Worm (Caenorhabditis elegans): ENCODE data around the gene ZK1307.9.

DNA sequence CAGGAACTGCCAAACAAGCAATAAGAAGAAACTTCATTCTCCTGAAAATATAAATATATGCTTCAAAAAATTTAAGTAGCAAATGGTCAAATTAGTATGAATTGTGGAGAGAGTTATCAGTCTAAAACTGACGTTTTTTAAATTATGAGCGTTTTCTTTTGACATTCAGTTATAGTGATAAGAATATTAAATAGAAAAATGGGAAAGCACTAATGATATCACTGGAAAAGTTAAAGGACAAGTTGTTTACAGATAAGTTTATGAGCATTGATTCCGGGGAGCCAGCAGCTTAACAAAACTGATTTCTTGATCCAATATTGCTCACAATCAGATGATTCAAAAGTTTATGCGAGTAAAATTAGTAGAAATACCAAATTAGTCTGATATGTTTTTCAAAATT lies 11.1 kb downstream of the ZK1307.9 start, which contains the start of gene ZK1320.3:
- TF ChIP-seq nhr-77 (tag; optimal IDR thresholded peaks at IDR 0.05) (no peak), ceh-63 (GFP tag; optimal IDR thresholded peaks at IDR 0.05) (no peak), nhr-90 (tag; optimal IDR thresholded peaks at IDR 0.05; ENCODE audit: poor library complexity) (no peak), ztf-4 (tag; optimal IDR thresholded peaks at IDR 0.05) (no peak), nhr-237 (tag; optimal IDR thresholded peaks at IDR 0.05) (no peak), lin-13 (GFP tag; optimal IDR thresholded peaks at IDR 0.05) (no peak), fkh-10 (GFP tag; optimal IDR thresholded peaks at IDR 0.05) (no peak), nhr-11 (tag; optimal IDR thresholded peaks at IDR 0.05) (no peak)

All from whole organism, L1 larva.